Worm (Caenorhabditis elegans) whole organism, L4/young adult: Measurements from ENCODE around the gene K08F9.3.
A peak's percentile ranks its signal among the peaks of the same experiment; 100 is the strongest.

Experiments
- W03F9.2 ChIP-seq: fragments of 150-350 bp; optimal IDR thresholded peaks from 2 replicates; lab custom pipeline; 2014; ENCODE audit warnings: missing biosample characterization, missing genetic modification characterization
- dao-5 ChIP-seq: sonication (generic microtip); optimal IDR thresholded peaks from 2 replicates; lab custom pipeline; 2016; ENCODE audit warnings: missing genotype, missing genetic modification characterization, moderate library complexity, missing compliant biosample characterization
- him-1 ChIP-seq: sonication (generic microtip); optimal IDR thresholded peaks from 2 replicates; lab custom pipeline; 2016; ENCODE audit warnings: missing genotype, missing genetic modification reagents, missing genetic modification characterization, missing compliant biosample characterization

K08F9.3 gene

ce11 chrV:15132423-15132822 lies 7.9 kb upstream of the K08F9.3 start, which contains the start of gene str-171:
str-171 (minus strand) TSS chrV:15132523.
- TF ChIP-seq dao-5 (tag; lab: Kevin White, UChicago) (no peak), him-1 (no peak), W03F9.2 (tag; lab: Kevin White, UChicago) (no peak)

DNA sequence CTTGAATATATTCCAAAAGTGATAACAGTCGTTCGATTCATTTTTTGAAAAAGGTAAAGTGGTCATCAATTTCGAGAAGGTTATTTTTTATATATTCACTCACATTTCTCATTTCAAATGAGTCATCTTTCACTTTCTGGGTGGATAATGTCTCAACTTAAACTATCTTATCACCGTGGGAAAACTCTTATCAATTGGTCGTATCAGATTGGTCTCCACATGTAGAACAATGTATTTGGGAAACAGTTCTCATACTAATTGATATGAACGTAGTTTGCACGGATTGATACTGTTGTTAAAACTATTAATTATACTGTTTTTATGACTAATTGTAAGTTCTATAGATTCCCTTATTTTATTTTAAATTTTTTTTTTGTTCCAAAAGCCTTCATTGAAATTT lies 6.5 kb upstream of the K08F9.3 start:
- no peak for TF ChIP-seq him-1
- TF ChIP-seq dao-5 (tag; lab: Kevin White, UChicago): no peak
- TF ChIP-seq W03F9.2 (tag; lab: Kevin White, UChicago): no peak

DNA sequence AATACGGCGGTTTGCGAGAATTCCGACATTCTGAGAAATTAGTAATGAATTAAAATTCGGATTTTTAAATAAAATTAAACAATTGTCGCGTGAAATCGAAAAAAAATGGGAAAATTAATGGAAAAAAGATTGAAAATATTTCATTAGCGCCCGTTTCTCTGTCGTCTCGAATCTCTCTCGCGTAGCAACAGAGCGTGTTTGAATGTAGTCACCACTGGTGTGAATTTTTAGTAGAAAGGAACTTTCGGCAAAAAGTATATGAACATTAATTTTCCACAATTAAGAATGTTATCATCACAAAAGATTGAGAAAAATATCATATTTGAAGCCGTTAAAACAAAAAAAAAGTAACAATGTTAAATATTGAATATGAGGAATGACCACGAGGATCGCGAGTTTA lies 3.6 kb upstream of the K08F9.3 start, which contains the start of gene aipl-1:
Gene aipl-1 (minus strand): TSS at position 30 of the 400 bp plus-strand sequence.
- peak; percentile 65 for TF ChIP-seq W03F9.2 (tag; lab: Kevin White, UChicago)
- no peak for TF ChIP-seq dao-5 (tag; lab: Kevin White, UChicago)
- TF ChIP-seq him-1: no peak

DNA sequence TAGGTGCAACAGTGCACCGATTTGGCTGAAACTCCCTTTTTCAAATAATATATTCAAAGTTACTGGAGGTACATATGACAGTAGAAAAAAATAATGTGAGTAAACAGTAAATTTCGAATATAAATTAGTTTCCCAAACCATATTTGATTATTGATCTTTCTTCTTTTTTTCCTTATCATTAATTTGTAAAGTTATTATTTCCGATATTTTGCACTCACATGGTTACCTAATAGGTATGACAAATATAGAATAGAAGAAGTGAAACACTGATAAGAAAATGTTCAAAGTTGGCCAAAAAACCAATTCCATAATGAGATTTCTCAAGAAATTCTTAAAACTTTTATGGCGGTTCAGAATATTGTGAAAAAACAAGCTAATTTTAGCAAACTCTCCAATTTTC lies 536 bp upstream of the K08F9.3 start:
- no peak for TF ChIP-seq him-1
- no peak for TF ChIP-seq dao-5 (tag; lab: Kevin White, UChicago)
- no peak for TF ChIP-seq W03F9.2 (tag; lab: Kevin White, UChicago)

- TF ChIP-seq dao-5 (tag; lab: Kevin White, UChicago) (no peak), W03F9.2 (tag; lab: Kevin White, UChicago) (no peak), him-1 (no peak)
Observed at ce11 chrV:15143285-15143684, 2.9 kb downstream of the K08F9.3 start, which contains the start of gene K08F9.1. K08F9.1 (minus strand) TSS chrV:15143385.

DNA sequence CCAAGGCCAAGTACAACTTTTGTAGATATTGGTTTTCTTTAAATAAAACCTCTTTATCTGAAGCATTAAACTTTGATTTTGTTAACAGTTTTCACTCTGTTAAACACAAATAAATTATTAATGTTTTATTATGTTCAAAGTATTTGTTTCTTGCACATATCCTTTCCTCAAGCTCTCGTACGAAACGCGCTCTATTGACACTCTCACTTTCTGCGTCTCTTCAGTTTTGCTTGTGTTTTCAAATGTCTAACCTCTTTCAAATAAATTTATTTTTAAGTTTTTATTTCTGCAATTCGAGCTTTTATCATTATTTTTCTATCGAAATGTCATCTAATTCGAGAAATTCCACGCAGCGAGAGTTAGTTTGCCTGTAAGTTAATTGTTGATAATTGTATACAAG lies 3.5 kb downstream of the K08F9.3 start, which contains the start of gene K08F9.4:
Gene K08F9.4 (plus strand): TSS at position 222 of the 400 bp plus-strand sequence.
- no peak for TF ChIP-seq dao-5 (tag; lab: Kevin White, UChicago)
- TF ChIP-seq W03F9.2 (tag; lab: Kevin White, UChicago): peak; percentile 64
- no peak for TF ChIP-seq him-1

ce11 chrV:15147776-15148175 lies 7.4 kb downstream of the K08F9.3 start, which contains the start of gene T09F5.20:
T09F5.20 (minus strand) TSS chrV:15147876.
- TF ChIP-seq dao-5 (tag; lab: Kevin White, UChicago) (no peak), W03F9.2 (tag; lab: Kevin White, UChicago) (no peak), him-1 (no peak)

- no peak for TF ChIP-seq him-1
- TF ChIP-seq W03F9.2 (tag; lab: Kevin White, UChicago): no peak
- no peak for TF ChIP-seq dao-5 (tag; lab: Kevin White, UChicago)
Observed at ce11 chrV:15148800-15149199, 8.5 kb downstream of the K08F9.3 start, which contains the start of gene T09F5.1. T09F5.1 (plus strand) TSS chrV:15149100.

ce11 chrV:15150176-15150575 lies 9.8 kb downstream of the K08F9.3 start:
- TF ChIP-seq him-1: no peak
- TF ChIP-seq W03F9.2 (tag; lab: Kevin White, UChicago): no peak
- no peak for TF ChIP-seq dao-5 (tag; lab: Kevin White, UChicago)

ce11 chrV:15150661-15151060 lies 10.3 kb downstream of the K08F9.3 start, which contains the start of gene T09F5.2:
T09F5.2 (plus strand) TSS chrV:15150961.
- no peak for TF ChIP-seq him-1
- no peak for TF ChIP-seq dao-5 (tag; lab: Kevin White, UChicago)
- TF ChIP-seq W03F9.2 (tag; lab: Kevin White, UChicago): no peak

DNA sequence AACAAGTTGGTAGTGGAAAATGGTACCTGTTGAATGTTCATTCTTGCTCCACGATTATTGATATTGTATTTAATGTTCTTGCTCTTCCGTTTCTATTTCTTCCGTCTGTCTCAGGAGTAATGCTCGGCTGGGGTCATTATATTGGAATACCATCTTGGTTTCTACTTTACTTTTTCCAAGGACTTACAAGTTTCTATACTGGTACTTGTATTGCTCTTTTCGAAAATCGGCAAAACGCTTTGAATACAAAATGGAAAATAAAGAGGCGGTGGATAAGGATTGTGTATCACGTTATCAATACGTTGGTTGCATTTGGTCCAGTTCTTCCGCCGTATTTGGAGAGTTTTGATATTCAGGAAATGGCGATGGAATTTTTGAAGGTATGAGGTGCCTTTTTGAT lies 11.7 kb downstream of the K08F9.3 start:
- no peak for TF ChIP-seq him-1
- no peak for TF ChIP-seq dao-5 (tag; lab: Kevin White, UChicago)
- TF ChIP-seq W03F9.2 (tag; lab: Kevin White, UChicago): no peak

DNA sequence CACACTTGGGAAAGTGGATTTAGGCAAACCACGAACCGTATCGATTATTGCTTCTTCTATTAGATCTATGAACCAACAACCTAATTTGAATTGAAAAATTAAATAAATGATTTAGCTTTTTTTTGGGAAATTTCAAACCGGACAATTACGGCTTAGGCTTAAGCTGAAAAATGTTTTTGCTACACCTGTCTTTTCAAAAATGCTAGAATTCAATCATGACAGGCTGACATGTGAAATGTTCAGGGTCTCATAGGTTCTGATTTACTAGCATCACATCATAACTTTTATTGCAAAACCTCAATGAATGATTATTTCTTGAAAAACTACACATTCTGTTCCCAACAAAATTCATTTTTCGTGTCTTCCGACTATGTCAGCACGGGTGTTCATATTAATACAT lies 12.9 kb downstream of the K08F9.3 start, which contains the start of gene srh-55:
Gene srh-55 (plus strand): TSS at position 301 of the 400 bp plus-strand sequence.
- TF ChIP-seq him-1 (no peak), W03F9.2 (tag; lab: Kevin White, UChicago) (no peak), dao-5 (tag; lab: Kevin White, UChicago) (no peak)

DNA sequence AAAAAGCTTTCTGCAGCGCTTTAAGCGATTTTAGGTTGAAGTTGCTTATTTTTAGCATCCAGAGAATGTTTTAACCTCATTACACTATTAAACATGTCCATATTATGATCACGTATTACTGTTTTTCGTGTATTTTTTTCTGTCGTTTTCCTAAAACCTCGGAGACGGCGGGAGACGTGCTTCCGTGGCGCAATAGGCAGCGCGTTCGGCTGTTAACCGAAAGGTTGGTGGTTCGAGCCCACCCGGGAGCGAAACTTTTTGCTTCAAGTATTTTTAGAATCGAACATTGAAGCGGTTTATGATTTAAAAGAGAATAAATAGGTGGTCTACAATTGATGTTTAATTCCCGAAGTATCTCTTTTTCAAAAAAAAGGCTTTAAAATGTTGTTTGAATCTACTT lies 16.2 kb downstream of the K08F9.3 start:
- TF ChIP-seq W03F9.2 (tag; lab: Kevin White, UChicago) (no peak), dao-5 (tag; lab: Kevin White, UChicago) (no peak), him-1 (no peak)

DNA sequence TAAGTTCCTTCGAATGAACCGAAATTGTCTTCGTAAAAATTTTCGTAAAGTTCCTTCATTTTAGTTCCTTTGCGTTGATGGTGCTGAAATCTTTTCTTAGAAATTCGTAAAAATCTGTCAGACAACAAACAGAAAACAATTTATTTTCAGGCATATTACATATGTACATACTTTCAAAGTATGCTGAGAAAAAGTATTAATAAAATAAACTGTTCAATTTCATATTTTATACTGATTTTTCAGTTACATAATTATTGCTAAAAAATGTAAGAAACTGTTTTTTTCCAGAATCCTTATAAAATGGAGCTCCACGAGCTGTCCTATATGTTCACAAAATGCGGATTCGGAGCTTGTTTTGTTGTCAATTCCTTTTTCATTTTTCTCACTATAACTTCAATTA lies 18.3 kb downstream of the K08F9.3 start, which contains the start of gene str-45:
Gene str-45 (plus strand): TSS at position 301 of the 400 bp plus-strand sequence.
- TF ChIP-seq W03F9.2 (tag; lab: Kevin White, UChicago) (no peak), him-1 (no peak), dao-5 (tag; lab: Kevin White, UChicago) (no peak)

ce11 chrV:15162697-15163096 lies 22.4 kb downstream of the K08F9.3 start, which contains the start of gene srz-11:
srz-11 (plus strand) TSS chrV:15163082.
- no peak for TF ChIP-seq him-1
- TF ChIP-seq W03F9.2 (tag; lab: Kevin White, UChicago): no peak
- TF ChIP-seq dao-5 (tag; lab: Kevin White, UChicago): no peak
